Fruit fly (Drosophila melanogaster) whole organism: ENCODE results near the gene mRpS18C.

ENCODE experiments used
- psq ChIP-seq: fragments of >200 bp; optimal IDR thresholded peaks from 2 replicates; lab custom pipeline; 2017
- usp ChIP-seq: fragments of >200 bp; optimal IDR thresholded peaks from 2 replicates; lab custom pipeline; 2017; ENCODE audit warnings: missing biosample characterization, missing genetic modification characterization, mixed read lengths

- no peak for TF ChIP-seq psq (lab: Kevin White, UChicago)
- TF ChIP-seq usp (GFP tag; lab: Kevin White, UChicago) = no peak
Measured at dm6 chr3R:30387515-30388178, 36.1 kb upstream of the mRpS18C start, which contains the start of the genes Fer2LCH and Fer1HCH.
